Worm (Caenorhabditis elegans): Measurements from ENCODE around the gene F09C6.14.

The F09C6.14 gene

DNA sequence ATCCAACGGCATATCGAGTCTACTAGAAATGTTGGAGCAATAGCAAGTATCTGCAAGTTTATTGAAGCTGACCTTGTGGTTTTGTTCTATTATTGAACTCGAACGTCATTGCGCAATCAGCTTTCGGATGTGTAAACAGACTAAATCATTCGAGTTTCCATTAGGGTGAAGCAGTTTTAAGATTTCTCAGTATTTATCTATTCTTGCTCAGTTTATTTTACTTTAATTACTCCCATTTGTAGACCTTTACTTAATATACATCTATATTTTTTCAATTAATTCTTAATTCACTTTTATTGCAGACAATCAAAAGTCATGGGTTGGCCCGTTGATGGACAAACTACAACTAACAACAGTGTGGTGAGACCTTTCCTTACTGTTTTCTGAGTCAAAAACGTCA is at the start of gene F09C6.14:
Gene F09C6.14 (plus strand): TSS at position 301 of the 400 bp plus-strand sequence.
- TF ChIP-seq zip-8 (tag; optimal IDR thresholded peaks at IDR 0.05) (no peak), ztf-11 (tag; optimal IDR thresholded peaks at IDR 0.05) (no peak), nhr-2 (tag; optimal IDR thresholded peaks at IDR 0.05) (no peak), ces-1 (GFP tag; optimal IDR thresholded peaks at IDR 0.05) (no peak), lin-13 (tag; optimal IDR thresholded peaks at IDR 0.05) (no peak), sptf-1 (tag; optimal IDR thresholded peaks at IDR 0.05) (no peak), nhr-76 (tag; optimal IDR thresholded peaks at IDR 0.05) (no peak), nhr-12 (tag; optimal IDR thresholded peaks at IDR 0.05) (no peak), nhr-28 (tag; optimal IDR thresholded peaks at IDR 0.05) (no peak), drap-1 (GFP tag; optimal IDR thresholded peaks at IDR 0.05) (no peak), blmp-1 (tag; optimal IDR thresholded peaks at IDR 0.05) (no peak), ceh-43 (GFP tag; optimal IDR thresholded peaks at IDR 0.05) (no peak), elt-1 (tag; optimal IDR thresholded peaks at IDR 0.05; ENCODE audit: borderline replicate concordance, insufficient read depth) (no peak), unc-62 (GFP tag; optimal IDR thresholded peaks at IDR 0.05) (no peak), ceh-39 (tag; optimal IDR thresholded peaks at IDR 0.05) (no peak), hlh-1 (tag; optimal IDR thresholded peaks at IDR 0.05) (no peak), mab-5 (tag; optimal IDR thresholded peaks at IDR 0.05) (no peak), nhr-237 (tag; optimal IDR thresholded peaks at IDR 0.05) (no peak), elt-3 (tag; optimal IDR thresholded peaks at IDR 0.05) (no peak)

DNA sequence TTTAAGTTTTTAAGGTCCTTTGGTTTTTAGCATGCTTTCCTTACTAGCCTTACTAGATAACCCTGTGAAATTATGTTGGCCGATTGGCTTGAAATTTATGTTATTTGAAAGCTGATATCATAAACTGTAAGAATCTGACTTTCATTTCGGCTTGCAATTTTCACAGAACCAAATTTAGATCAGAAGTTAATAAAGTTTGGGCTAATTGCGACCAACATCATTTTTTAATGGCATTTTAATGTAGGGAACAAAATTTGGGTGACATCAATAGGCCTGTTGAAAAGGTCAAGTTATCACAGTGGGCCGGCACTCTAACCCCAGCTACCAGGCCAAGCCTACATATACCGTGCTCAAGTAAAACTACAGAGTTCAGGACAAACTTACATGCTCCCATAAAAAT is 49.5 kb upstream of the F09C6.14 start:
- TF ChIP-seq elt-3 (tag; optimal IDR thresholded peaks at IDR 0.05) (no peak), ceh-39 (tag; optimal IDR thresholded peaks at IDR 0.05) (no peak), drap-1 (GFP tag; optimal IDR thresholded peaks at IDR 0.05) (no peak), M03D4.4 (tag; optimal IDR thresholded peaks at IDR 0.05) (no peak), ztf-11 (tag; optimal IDR thresholded peaks at IDR 0.05) (no peak), sem-2 (GFP tag; optimal IDR thresholded peaks at IDR 0.05) (no peak), lsy-2 (tag; optimal IDR thresholded peaks at IDR 0.05) (no peak), ceh-83 (GFP tag; optimal IDR thresholded peaks at IDR 0.05) (no peak), bed-3 (GFP tag; optimal IDR thresholded peaks at IDR 0.05) (no peak), elt-1 (tag; optimal IDR thresholded peaks at IDR 0.05; ENCODE audit: borderline replicate concordance, insufficient read depth) (no peak), tbx-8 (GFP tag; optimal IDR thresholded peaks at IDR 0.05) (no peak), mep-1 (tag; optimal IDR thresholded peaks at IDR 0.05) (no peak), hlh-1 (tag; optimal IDR thresholded peaks at IDR 0.05) (no peak), flh-1 (GFP tag; optimal IDR thresholded peaks at IDR 0.05) (no peak), cnd-1 (tag; optimal IDR thresholded peaks at IDR 0.05) (no peak), mab-5 (tag; optimal IDR thresholded peaks at IDR 0.05) (no peak), ham-2 (GFP tag; optimal IDR thresholded peaks at IDR 0.05) (no peak), ces-1 (GFP tag; optimal IDR thresholded peaks at IDR 0.05) (no peak), mls-2 (tag; optimal IDR thresholded peaks at IDR 0.05) (no peak)

DNA sequence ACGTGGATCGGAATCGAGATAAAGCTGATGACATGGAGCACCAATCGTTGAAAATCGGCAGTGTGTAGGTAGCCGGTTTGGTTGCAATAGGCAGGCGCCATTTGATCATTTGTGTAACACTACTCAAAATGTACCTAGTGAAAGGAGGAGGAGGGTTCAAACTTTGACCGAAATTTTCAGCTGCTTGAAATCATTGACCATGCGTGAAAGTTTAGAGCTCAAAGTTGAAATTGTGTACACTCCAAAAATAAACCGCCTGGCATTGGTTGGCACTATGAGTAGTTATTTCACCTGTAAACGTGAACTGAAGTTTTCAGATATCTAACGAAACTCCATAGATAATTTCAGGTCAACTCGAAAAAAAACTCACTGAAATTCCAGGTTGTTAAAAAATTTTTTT is 48.9 kb upstream of the F09C6.14 start, which contains the start of gene srh-215:
Gene srh-215 (minus strand): TSS at position 101 of the 400 bp plus-strand sequence.
- TF ChIP-seq blmp-1 (tag; optimal IDR thresholded peaks at IDR 0.05), result no peak
- TF ChIP-seq ceh-83 (GFP tag; optimal IDR thresholded peaks at IDR 0.05), result no peak
- TF ChIP-seq mep-1 (tag; optimal IDR thresholded peaks at IDR 0.05), result no peak
- no peak for TF ChIP-seq nhr-12 (tag; optimal IDR thresholded peaks at IDR 0.05)
- TF ChIP-seq M03D4.4 (tag; optimal IDR thresholded peaks at IDR 0.05), result no peak
- TF ChIP-seq ceh-39 (tag; optimal IDR thresholded peaks at IDR 0.05), result no peak
- no peak for TF ChIP-seq unc-62 (GFP tag; optimal IDR thresholded peaks at IDR 0.05)
- no peak for TF ChIP-seq nhr-237 (tag; optimal IDR thresholded peaks at IDR 0.05)
- no peak for TF ChIP-seq lsy-2 (tag; optimal IDR thresholded peaks at IDR 0.05)
- no peak for TF ChIP-seq elt-1 (tag; optimal IDR thresholded peaks at IDR 0.05; ENCODE audit: borderline replicate concordance, insufficient read depth)
- TF ChIP-seq bed-3 (GFP tag; optimal IDR thresholded peaks at IDR 0.05), result no peak

DNA sequence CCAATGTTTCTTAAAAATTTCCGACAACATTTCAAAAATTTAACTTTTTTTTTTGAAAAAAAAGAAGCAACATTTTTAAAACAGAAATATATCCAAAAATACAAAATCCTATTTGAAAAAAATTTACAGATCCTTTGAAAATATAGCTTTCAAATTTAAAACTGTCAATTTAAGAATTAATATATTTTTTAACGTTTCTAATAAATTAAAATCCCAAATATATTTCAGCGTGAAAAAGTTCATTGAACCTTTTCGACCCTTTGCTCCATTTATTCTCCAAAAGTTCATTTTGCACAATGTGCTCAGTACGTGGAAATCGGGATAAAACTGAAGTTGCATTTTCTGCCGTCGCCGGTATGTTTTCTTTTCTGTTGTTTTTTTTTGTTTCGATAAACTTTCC is 47.9 kb upstream of the F09C6.14 start, which contains the start of gene phy-3:
Gene phy-3 (plus strand): TSS at position 301 of the 400 bp plus-strand sequence.
- TF ChIP-seq mep-1 (tag; optimal IDR thresholded peaks at IDR 0.05), result no peak

DNA sequence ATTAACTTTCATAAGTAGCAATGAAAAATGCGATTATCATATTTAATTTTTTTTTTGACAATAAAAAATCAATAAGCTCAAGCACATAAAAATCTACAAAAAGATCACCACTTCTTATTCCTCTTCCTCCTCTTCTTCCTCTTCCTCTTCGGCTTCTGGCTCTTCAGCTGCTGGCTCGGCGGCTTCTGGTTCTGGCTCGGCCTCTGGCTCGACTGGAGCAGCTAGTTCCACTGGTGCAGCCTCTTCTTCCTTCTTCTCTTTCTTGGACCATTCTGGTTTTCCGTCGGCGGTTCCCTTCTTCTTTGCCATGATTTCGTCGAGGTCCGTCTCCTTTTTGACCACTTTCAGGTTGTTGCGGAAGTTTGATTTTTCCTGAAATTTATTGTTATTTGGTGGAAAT is 47.1 kb upstream of the F09C6.14 start:
- TF ChIP-seq nhr-2 (tag; optimal IDR thresholded peaks at IDR 0.05), result no peak

DNA sequence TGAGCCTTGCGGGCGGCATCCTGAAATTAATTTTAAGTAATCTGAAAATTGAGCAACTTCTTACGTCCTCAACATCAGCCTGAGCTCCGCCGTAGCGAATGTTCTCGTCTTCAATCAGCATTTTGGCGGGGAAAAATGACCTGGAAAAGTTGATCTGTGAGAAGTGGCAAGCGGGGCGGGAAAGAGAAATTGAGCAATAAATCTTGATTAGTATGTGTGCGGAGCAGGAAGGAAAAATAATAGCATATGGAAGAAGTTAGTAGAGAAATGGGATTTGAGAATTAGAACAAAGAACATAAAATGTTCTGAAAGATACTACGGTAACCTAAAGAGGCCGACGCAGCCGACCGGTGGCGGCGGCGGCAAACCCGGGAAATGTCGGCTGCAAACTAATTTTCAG is 45.8 kb upstream of the F09C6.14 start, which contains the start of gene tni-3:
Gene tni-3 (minus strand): TSS at position 140 of the 400 bp plus-strand sequence.
- TF ChIP-seq unc-120 (tag; optimal IDR thresholded peaks at IDR 0.05; ENCODE audit: poor library complexity, severe bottlenecking), result no peak
- TF ChIP-seq pha-4 (tag; optimal IDR thresholded peaks at IDR 0.05), result no peak
- TF ChIP-seq ham-2 (GFP tag; optimal IDR thresholded peaks at IDR 0.05), result no peak
- no peak for TF ChIP-seq flh-1 (GFP tag; optimal IDR thresholded peaks at IDR 0.05)
- TF ChIP-seq ceh-83 (GFP tag; optimal IDR thresholded peaks at IDR 0.05), result no peak
